Worm (Caenorhabditis elegans): ENCODE results near the gene pqn-35.

Gene pqn-35

DNA sequence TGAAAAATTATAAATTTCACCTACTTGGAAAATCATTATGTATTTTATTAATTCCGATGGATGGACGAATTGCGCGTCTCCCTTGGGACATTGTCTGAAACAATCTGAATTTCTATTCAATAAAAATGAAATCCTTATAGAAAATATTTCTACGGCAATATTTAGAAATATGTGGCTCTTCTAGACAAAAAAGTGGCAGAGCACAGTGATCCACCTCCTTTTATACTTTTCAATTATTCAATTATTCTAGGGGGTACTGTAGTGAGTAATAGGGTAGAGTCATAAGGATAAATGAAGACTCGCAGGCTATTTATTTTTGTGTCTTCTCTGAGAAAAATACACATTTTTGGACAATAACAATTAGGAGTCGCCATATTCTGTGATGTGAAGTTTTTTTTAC is 50.4 kb downstream of the pqn-35 start, which contains the start of gene T05A7.12:
T05A7.12 (minus strand) TSS at position 101 of the 400 bp plus-strand sequence.
- no peak for TF ChIP-seq dao-5 (tag; optimal IDR thresholded peaks at IDR 0.05)
- TF ChIP-seq him-1 (tag; optimal IDR thresholded peaks at IDR 0.05): no peak
- no peak for TF ChIP-seq W03F9.2 (tag; optimal IDR thresholded peaks at IDR 0.05)

DNA sequence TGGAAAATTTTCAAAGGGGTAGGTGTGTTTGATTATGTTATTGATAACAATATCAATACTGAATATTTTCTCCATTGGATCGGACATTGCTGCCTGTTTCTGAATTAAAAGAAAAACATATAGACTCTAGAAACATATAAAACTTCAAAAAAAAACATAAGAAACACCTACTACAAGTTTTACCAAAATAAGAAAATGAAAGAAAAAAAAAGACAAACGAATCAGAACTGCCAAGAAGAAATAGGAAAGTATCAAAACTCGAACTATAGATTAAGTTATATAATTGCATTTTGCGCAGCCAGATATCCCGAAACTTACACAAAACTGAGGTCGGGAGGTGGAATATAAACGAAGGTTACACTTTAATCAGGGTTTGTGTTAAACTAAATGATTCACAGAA is 52.6 kb downstream of the pqn-35 start, which contains the start of gene T05A7.11:
T05A7.11 (minus strand) TSS at position 101 of the 400 bp plus-strand sequence.
- TF ChIP-seq dao-5 (tag; optimal IDR thresholded peaks at IDR 0.05): no peak
- TF ChIP-seq W03F9.2 (tag; optimal IDR thresholded peaks at IDR 0.05): no peak
- TF ChIP-seq him-1 (tag; optimal IDR thresholded peaks at IDR 0.05): no peak

DNA sequence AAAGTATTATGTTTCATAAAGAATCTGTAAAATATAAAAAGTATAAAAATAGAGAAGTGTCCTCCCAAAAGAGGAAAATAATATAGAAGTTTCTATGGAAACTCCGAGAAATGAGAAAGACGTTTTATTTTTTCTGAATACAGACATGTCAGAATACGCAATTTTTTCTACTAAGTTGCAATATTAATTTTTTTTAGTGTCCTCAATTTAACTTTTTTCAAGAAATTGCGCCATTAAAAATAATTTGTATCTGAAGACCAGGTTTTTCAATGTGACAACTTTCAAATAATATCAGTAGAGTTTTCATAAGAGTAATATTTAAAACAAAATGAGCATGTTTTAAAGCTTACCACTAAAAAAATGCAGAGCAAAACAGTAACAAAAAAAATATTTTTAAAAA is 54.8 kb downstream of the pqn-35 start, which contains the start of gene fut-5:
fut-5 (minus strand) TSS at position 101 of the 400 bp plus-strand sequence.
- TF ChIP-seq W03F9.2 (tag; optimal IDR thresholded peaks at IDR 0.05): no peak
- TF ChIP-seq dao-5 (tag; optimal IDR thresholded peaks at IDR 0.05): no peak
- TF ChIP-seq him-1 (tag; optimal IDR thresholded peaks at IDR 0.05): no peak

DNA sequence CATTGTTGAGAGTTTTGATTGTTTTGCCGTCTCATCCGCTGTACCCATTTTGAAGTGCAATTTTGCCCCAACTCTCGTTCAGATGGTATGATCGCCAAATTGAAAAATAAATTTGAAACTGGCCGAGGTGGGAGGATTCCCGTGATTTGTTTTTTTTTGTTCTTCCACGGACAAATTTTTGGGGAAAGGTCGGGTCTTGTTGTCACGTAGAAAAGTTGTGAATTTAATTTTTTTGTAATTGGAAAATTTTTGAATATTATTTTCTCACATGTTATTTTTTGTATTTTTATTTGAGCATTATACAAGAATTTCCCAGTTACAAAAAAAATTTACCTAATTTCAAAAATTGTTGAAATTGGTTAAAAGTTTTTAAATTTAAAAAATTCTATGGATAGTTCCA is 58.9 kb downstream of the pqn-35 start, which contains the start of gene T05A7.6:
T05A7.6 (minus strand) TSS at position 101 of the 400 bp plus-strand sequence.
- no peak for TF ChIP-seq dao-5 (tag; optimal IDR thresholded peaks at IDR 0.05)
- TF ChIP-seq W03F9.2 (tag; optimal IDR thresholded peaks at IDR 0.05): no peak
- no peak for TF ChIP-seq him-1 (tag; optimal IDR thresholded peaks at IDR 0.05)

DNA sequence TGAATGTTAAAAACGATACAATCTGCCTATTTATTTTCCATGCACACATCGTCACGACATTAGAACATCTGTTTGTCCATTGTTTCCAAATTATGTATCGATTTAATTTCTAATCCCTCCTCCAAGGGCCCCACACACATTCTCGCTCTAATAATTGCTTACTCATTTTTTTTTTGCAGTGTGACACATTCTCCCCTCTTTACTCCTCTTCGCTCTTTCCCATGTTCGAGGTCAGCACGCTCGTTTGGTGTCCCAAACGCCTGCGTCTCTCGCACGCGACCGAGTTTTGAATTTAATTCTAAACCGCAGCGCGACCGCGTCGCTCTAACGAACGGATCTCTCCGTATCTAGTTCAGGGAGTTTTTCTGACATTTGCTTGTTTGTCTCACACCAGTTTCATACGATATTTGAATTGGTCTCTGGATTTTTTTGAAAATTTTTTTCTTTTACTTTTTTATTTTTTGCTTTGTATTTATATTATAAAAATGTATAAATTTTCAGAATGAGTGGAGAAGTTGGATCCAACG is 59.9 kb downstream of the pqn-35 start, which contains the start of the genes clec-140 and hmg-11:
clec-140 (plus strand) TSS at position 477 of the 527 bp plus-strand sequence.
hmg-11 (plus strand) TSS at position 502 of the 527 bp plus-strand sequence.
- no peak for TF ChIP-seq W03F9.2 (tag; optimal IDR thresholded peaks at IDR 0.05)

DNA sequence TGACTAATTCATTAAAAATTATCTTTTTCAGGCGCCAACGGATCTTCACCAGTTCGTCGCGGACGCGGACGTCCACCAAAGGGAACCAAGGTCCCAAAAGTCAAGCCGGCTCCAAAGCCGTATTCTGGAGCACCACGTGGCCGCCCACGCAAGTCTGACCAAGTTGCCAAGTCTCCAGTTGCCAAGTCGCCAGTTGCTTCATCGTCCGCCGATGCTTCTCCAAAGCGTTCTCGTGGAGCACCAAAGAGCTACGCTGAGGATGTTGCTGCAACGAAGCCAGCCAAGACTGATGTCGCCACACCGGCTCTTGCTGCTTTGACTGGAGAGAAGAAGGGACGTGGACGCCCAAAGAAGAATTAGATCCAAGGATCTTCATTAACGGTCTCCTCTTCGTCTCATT is 60.4 kb downstream of the pqn-35 start:
- TF ChIP-seq him-1 (tag; optimal IDR thresholded peaks at IDR 0.05) (no peak), dao-5 (tag; optimal IDR thresholded peaks at IDR 0.05) (no peak), W03F9.2 (tag; optimal IDR thresholded peaks at IDR 0.05) (no peak)

DNA sequence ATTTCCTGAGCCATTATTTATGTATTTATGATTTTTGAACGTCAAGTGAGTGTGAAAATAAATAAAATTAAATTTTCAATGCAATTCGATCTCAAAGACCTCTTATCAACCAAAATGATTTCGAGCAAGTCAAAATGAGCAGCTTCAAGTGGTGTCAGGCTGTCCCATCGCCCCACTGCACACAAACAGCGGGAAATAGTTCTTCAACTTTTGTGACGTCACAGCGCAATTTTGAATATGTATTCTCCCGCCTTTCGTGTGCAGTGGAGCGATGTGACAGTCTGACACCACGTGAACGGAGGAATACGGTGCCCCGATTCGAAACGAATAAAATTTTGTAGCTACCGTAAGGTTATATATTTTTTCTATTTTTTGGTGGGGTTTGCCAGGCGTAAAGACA is 60.9 kb downstream of the pqn-35 start:
- TF ChIP-seq him-1 (tag; optimal IDR thresholded peaks at IDR 0.05) (no peak), W03F9.2 (tag; optimal IDR thresholded peaks at IDR 0.05) (no peak), dao-5 (tag; optimal IDR thresholded peaks at IDR 0.05) (no peak)

DNA sequence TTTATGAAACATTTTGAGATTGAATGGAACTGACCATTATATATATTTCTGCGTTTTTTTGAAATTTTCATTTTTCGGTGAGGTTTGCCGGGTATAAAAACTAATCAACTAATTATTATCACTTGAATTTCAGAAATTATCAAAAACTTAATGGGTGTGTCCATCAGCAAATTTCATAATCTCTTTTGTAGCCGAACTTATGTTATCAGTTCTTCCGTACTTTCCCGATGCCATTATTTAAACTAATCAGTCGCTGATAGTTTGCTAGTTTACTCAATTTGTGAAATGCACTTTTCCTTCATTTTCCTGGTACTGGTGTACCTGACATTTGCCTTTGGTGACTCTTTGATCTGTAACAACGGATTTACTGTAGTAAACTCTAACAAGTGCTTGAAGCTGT is 61.4 kb downstream of the pqn-35 start:
- TF ChIP-seq him-1 (tag; optimal IDR thresholded peaks at IDR 0.05) (no peak), dao-5 (tag; optimal IDR thresholded peaks at IDR 0.05) (no peak), W03F9.2 (tag; optimal IDR thresholded peaks at IDR 0.05) (no peak)

DNA sequence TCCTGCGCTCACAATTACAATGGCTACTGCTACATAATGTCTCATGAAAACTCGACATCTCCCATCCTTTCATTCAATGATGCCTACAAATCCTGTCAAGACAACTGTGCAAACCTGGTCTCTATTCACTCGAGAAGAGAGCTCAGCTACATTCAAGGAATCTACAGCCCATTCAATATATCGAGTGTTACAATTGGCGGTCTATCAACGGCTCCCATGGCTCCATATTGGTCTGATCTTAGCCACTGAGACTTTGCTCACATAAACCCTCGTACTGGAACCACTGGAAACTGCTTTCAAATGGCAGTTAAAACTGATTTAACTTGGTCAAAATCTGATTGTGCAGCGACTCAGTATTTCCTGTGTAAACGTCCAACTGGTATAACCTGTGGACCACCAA is 62.7 kb downstream of the pqn-35 start, which contains the start of gene T05A7.3:
T05A7.3 (plus strand) TSS at position 301 of the 400 bp plus-strand sequence.
- no peak for TF ChIP-seq dao-5 (tag; optimal IDR thresholded peaks at IDR 0.05)
- no peak for TF ChIP-seq him-1 (tag; optimal IDR thresholded peaks at IDR 0.05)
- no peak for TF ChIP-seq W03F9.2 (tag; optimal IDR thresholded peaks at IDR 0.05)
